Worm (Caenorhabditis elegans): ENCODE measurements around the gene F18E3.12.
"Not testable (repeated sequence)": the region's sequence is repeated elsewhere in the genome, so short reads cannot be mapped to it uniquely, and the experiment has no call there.

Gene F18E3.12

DNA sequence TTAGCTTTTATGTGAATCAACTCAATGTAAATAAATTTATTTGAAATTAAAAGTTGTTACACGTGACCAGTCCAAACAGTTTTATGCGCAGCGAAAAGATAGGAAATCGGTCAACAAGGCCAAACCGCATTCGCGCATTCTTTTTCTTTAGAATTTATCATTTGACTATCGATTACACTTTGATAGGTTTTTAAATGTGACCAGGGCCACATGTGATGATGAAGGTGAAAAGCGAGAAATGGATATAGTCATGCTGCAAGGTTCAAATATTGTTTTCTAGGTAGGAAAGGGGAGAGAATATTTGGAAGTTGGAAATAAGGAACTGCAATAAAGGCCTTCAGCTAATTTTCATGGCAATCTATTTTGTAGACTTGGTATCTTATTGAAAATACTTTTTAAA, 22.1 kb downstream of the F18E3.12 start:
- TF ChIP-seq unc-62 (GFP tag; optimal IDR thresholded peaks at IDR 0.05): no peak

DNA sequence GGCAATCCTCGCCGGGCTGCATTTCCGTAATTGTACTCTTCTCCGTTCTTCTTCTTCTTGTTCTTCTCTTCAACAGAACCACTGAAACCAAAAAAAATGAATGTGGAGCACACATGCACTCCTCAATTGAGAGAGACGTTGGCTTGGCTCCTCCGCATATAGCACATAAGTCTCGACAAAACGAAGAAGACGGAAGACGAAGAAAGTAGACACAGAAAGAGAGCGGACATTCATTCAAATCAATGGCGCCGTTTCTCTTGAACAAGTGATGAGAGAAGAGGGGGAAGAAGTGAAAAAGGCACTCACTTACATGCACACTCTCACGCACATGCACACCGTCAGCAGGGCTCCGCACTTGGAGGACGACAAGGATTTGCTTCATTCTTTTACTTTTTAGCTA, 22.8 kb downstream of the F18E3.12 start, which contains the start of gene F25E5.9:
Gene F25E5.9, minus strand, starts transcription at position 382 of the 400 bp plus-strand sequence.
- TF ChIP-seq unc-62 (GFP tag; optimal IDR thresholded peaks at IDR 0.05): no peak

DNA sequence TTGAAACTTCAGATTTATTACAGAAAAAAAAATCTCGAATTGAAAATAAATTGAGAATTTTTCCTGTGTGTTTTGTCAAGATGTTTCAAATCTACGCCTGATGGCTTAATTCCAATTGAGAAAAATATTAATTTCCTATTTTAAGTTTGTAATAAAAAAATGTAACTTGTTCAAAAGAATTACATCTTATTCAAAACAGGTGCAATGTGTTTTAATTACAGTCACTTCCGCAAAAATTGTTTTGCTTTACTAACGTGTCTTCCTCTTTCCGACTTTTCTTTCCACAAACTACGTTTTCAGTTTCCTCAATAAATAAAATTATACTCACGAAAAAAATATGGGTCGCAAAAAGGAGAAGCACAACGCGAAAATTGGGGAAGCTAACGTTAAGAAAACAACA, 23.2 kb downstream of the F18E3.12 start, which contains the start of gene F25E5.16:
Gene F25E5.16, plus strand, starts transcription at position 301 of the 400 bp plus-strand sequence.
- TF ChIP-seq unc-62 (GFP tag; optimal IDR thresholded peaks at IDR 0.05): no peak

DNA sequence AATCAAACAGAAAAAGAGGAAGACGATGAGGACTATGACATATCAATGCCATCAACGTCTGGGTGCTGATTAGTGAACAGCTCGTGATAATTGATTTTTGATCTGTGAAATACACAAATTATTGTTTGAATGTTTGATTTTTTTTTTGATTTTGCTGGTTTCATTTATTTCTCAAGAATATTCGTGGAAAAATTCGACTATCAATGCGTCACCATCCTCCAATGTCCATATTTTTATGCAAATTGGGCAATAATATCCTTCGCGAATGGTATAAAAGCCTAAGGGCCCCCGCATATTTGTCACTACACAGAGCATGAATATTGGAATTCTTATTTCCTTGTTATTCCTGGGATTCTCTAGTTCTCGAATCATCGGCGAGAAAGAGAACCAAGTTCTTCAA, 25.0 kb downstream of the F18E3.12 start, which contains the start of gene try-13:
Gene try-13, plus strand, starts transcription at position 301 of the 400 bp plus-strand sequence.
- TF ChIP-seq unc-62 (GFP tag; optimal IDR thresholded peaks at IDR 0.05): no peak

DNA sequence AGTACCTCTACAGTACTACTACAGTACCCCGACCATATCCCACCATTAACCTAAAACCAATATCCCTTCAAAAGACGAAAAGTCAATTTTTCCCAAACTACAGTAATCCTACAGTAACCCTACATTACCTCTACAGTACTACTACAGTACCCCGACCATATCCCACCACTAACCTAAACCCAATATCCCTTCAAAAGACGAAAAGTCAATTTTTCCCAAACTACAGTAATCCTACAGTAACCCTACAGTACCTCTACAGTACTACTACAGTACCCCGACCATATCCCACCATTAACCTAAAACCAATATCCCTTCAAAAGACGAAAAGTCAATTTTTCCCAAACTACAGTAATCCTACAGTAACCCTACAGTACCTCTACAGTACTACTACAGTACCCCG, 29.5 kb downstream of the F18E3.12 start, which contains the start of gene nhr-141:
Gene nhr-141, plus strand, starts transcription at position 331 of the 400 bp plus-strand sequence.
- TF ChIP-seq unc-62 (GFP tag; optimal IDR thresholded peaks at IDR 0.05): not testable (repeated sequence)

DNA sequence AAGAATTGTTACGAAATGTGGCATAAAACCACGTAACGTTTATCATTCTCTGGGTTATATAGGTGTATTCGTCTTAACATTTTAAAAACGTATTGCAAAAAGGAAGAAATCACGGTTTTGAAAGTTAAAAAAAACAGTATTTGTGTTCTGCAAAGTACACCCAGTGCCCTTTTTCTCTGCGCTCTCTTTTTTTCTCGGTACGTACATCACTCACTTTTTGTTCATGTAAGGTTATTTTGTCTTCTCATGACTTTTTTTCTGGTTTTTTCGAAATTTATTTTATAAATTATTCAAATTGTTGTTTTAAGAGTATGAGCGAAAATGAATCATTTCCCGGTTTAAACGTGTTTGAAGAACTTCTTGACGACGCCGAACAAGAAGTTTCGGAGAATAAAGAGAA, 32.2 kb downstream of the F18E3.12 start, which contains the start of gene F25E5.5:
Gene F25E5.5, plus strand, starts transcription at position 301 of the 400 bp plus-strand sequence.
- TF ChIP-seq unc-62 (GFP tag; optimal IDR thresholded peaks at IDR 0.05): no peak

DNA sequence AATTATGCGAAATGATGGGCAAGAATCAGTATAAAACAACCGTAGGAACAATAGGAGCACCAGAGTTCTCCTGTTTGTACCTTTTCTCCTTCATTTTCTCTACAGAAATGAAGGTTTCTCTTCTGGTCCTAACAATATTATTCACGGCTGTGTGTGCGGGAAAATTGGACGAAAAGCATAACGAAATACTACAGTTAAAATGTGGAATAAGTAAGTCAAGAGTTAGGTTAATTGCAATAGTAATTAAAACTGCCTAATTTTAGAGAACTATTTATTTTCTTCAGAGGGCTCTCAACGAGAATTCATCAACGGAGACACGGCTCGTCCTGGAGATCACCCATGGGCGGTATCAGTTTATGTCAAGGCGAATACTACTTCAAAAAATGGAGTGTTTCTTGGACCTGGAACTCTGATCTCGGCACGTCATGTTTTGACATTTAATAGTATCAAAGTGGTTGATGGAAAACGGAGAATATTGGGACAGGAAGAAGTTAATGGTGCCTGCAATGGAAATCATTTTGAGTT, 34.6 kb downstream of the F18E3.12 start, which contains the start of gene try-12:
Gene try-12, plus strand, starts transcription at position 51 of the 525 bp plus-strand sequence.
- TF ChIP-seq unc-62 (GFP tag; optimal IDR thresholded peaks at IDR 0.05): no peak

DNA sequence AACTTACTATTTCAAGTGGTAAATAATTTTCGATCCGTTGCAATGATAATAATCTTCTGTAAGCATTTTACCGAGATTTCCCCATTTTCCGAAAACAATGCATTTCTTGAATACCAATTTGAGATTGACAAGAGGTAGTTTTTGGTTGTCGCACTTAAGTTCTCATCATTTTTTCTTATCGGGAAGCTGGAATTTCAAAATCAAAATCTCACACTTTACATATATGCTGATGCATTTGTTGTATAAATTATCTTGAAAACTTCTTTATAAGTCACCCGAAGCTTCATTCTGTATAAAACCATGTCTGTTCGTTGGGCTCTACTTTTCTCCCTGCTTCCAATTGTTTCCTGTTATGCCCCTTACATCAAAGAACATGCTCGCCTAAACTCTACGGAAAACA, 36.6 kb downstream of the F18E3.12 start, which contains the start of gene try-11:
Gene try-11, plus strand, starts transcription at position 301 of the 400 bp plus-strand sequence.
- TF ChIP-seq unc-62 (GFP tag; optimal IDR thresholded peaks at IDR 0.05): no peak

DNA sequence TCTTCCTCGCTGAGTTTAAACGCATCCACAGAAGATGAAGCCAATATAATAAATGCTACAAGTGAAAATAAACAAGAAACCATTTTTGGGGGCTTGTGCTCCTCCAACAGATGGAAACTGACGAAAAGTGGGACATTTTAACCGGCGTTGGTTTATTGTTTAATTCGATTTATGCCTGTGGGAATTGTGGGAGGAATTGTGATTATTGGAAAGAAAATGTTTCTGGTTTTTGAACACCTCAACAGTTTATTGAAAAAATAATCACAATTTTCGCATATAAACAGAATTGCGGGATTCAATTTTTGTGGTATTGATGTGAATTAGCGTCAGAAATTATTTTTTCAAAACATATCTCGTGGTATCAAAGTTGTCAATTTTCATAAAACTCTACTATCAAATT, 39.5 kb downstream of the F18E3.12 start, which contains the start of gene try-8:
Gene try-8, minus strand, starts transcription at position 101 of the 400 bp plus-strand sequence.
- no peak for TF ChIP-seq unc-62 (GFP tag; optimal IDR thresholded peaks at IDR 0.05)

DNA sequence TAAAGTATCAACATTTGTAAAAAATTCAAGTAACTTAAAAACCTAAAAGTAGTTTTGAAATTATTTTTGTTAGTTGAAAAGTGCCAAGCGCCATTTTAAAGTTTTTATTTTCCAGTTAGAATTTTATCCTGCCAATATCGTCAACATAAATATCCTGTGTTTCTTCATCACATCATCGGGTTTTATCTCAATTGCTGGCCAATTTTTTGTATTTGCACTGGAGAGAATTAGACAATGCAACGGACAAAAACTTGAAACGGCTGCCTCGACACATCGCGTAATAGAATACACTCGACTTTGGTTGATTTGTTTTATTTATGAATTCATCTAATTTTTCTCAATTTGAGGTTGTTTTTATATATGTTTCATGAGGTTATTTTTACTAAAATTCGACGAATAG, 40.2 kb downstream of the F18E3.12 start, which contains the start of gene F25E5.2:
Gene F25E5.2, plus strand, starts transcription at position 301 of the 400 bp plus-strand sequence.
- TF ChIP-seq unc-62 (GFP tag; optimal IDR thresholded peaks at IDR 0.05): no peak

DNA sequence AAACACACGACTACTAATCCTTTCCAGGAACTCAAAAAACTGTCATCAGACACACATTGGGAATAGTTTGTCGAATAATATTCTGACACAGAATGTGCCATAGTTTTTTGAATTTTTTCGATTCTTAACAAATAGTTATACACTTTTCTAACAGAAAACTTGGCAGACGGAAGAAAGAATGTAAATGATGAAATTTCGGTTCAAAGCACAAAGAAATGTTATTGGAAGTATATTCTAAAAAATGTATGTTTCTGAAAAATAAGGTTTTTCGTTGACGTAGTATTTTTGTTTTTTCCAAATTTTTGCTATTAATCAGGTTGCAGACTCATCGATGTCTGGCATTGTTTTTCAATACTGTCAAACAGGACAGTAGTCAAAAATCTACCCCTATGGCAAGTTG, 46.1 kb downstream of the F18E3.12 start, which contains the start of gene srh-92:
Gene srh-92, minus strand, starts transcription at position 101 of the 400 bp plus-strand sequence.
- no peak for TF ChIP-seq unc-62 (GFP tag; optimal IDR thresholded peaks at IDR 0.05)

DNA sequence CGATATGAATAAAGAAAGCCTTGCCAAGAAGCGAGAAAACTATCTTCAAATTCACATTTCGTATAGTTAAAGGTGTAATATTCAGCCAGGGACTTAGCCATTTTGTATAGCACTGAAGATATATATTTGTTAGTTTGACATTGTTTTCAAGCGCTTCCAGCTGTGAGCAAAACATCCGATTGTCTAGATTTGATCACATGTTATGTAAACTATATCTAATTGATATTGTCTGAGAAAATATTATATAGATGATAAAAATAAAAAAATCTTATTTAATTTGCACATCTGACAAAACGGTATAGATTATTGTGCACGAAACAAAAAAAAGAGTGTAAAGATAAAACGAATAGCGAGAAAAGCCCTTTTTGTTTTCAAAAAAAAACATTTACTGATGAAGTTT, 49.9 kb downstream of the F18E3.12 start, which contains the start of gene srh-89:
Gene srh-89, minus strand, starts transcription at position 101 of the 400 bp plus-strand sequence.
- TF ChIP-seq unc-62 (GFP tag; optimal IDR thresholded peaks at IDR 0.05): no peak
